Worm (Caenorhabditis elegans): Measurements from ENCODE around the gene T02C1.2.

T02C1.2 gene

ce11 chrIII:9250729-9251128, at the start of gene T02C1.2:
TSS of gene T02C1.2 (plus strand) at chrIII:9251029.
- TF ChIP-seq R02D3.7 (tag; optimal IDR thresholded peaks at IDR 0.05) (no peak), ceh-16 (tag; optimal IDR thresholded peaks at IDR 0.05) (no peak), egl-5 (tag; optimal IDR thresholded peaks at IDR 0.05) (no peak), nhr-237 (tag; optimal IDR thresholded peaks at IDR 0.05) (no peak), nhr-76 (tag; optimal IDR thresholded peaks at IDR 0.05) (no peak), eor-1 (tag; optimal IDR thresholded peaks at IDR 0.05) (no peak), nfya-1 (tag; optimal IDR thresholded peaks at IDR 0.05; ENCODE audit: insufficient read depth) (no peak)

DNA sequence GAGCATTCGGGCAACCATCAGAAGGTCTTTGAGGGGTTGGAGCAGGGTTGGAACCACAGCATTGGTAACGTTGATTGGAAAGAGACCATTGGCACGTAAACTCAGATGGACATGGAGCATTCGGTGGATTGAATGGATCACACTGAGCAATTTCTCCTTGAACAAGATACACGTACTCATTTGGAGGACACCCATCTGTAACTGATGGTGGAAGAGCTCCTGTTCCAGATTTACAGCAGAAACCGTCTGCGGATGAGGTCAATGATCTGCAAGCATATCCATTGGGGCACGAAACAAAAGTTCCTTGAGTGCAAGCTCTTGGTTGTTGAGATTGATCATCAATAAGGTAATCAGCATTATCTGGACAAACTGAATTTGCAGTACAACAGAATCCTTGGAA, 48.9 kb upstream of the T02C1.2 start:
- TF ChIP-seq nhr-76 (tag; optimal IDR thresholded peaks at IDR 0.05) (no peak), nhr-67 (tag; optimal IDR thresholded peaks at IDR 0.05) (no peak), nhr-23 (tag; optimal IDR thresholded peaks at IDR 0.05) (no peak), lsy-12 (tag; optimal IDR thresholded peaks at IDR 0.05) (no peak), lin-15B (tag; optimal IDR thresholded peaks at IDR 0.05) (no peak), elt-3 (tag; optimal IDR thresholded peaks at IDR 0.05) (no peak), unc-39 (tag; optimal IDR thresholded peaks at IDR 0.05) (no peak), daf-12 (tag; optimal IDR thresholded peaks at IDR 0.05) (no peak), unc-62 (GFP tag; optimal IDR thresholded peaks at IDR 0.05) (no peak), nhr-28 (tag; optimal IDR thresholded peaks at IDR 0.05) (no peak), fos-1 (tag; optimal IDR thresholded peaks at IDR 0.05) (no peak), ceh-9 (tag; optimal IDR thresholded peaks at IDR 0.05) (no peak), nhr-77 (tag; optimal IDR thresholded peaks at IDR 0.05) (no peak), egl-5 (tag; optimal IDR thresholded peaks at IDR 0.05) (no peak), nhr-11 (tag; optimal IDR thresholded peaks at IDR 0.05) (no peak), ceh-28 (tag; optimal IDR thresholded peaks at IDR 0.05) (no peak), nhr-43 (tag; optimal IDR thresholded peaks at IDR 0.05; ENCODE audit: poor library complexity, severe bottlenecking) (no peak), eor-1 (tag; optimal IDR thresholded peaks at IDR 0.05) (no peak), ztf-11 (tag; optimal IDR thresholded peaks at IDR 0.05) (no peak), fkh-10 (GFP tag; optimal IDR thresholded peaks at IDR 0.05) (no peak)

DNA sequence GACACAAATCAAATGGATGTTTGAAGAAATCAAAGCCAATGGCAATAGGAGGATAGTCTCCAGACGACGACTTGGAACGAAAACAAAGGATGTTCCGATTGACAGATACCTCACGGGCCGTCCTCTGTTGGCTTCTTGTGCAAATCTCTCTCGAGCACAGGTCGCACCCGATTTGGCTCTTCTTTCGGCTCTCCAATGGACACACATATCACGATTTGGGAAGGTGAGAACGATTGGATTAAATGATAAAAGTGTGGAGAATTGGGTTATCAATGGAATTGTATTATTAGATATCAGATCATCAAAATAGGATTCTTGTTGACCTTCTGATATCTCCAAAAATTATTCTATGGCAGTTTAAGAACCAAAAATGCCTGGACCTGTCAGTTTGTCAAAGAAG, 44.6 kb upstream of the T02C1.2 start, which contains the start of gene ZC84.1:
Gene ZC84.1 (minus strand): TSS at position 101 of the 400 bp plus-strand sequence.
- no peak for TF ChIP-seq mdl-1 (tag; optimal IDR thresholded peaks at IDR 0.05)
- TF ChIP-seq lin-39 (tag; optimal IDR thresholded peaks at IDR 0.05), result no peak
- TF ChIP-seq nhr-77 (tag; optimal IDR thresholded peaks at IDR 0.05), result no peak
- no peak for TF ChIP-seq eor-1 (tag; optimal IDR thresholded peaks at IDR 0.05)
- no peak for TF ChIP-seq pqm-1 (tag; optimal IDR thresholded peaks at IDR 0.05)
- TF ChIP-seq nhr-28 (tag; optimal IDR thresholded peaks at IDR 0.05), result no peak
- no peak for TF ChIP-seq lsy-12 (tag; optimal IDR thresholded peaks at IDR 0.05)
- TF ChIP-seq tbx-2 (tag; optimal IDR thresholded peaks at IDR 0.05), result no peak
- no peak for TF ChIP-seq egl-5 (tag; optimal IDR thresholded peaks at IDR 0.05)
- TF ChIP-seq fkh-2 (tag; optimal IDR thresholded peaks at IDR 0.05), result no peak
- no peak for TF ChIP-seq egl-27 (tag; optimal IDR thresholded peaks at IDR 0.05)
- TF ChIP-seq daf-12 (tag; optimal IDR thresholded peaks at IDR 0.05), result no peak
- no peak for TF ChIP-seq ztf-4 (tag; optimal IDR thresholded peaks at IDR 0.05)
- no peak for TF ChIP-seq mml-1 (tag; optimal IDR thresholded peaks at IDR 0.05)
- TF ChIP-seq R02D3.7 (tag; optimal IDR thresholded peaks at IDR 0.05), result no peak
- no peak for TF ChIP-seq ceh-9 (tag; optimal IDR thresholded peaks at IDR 0.05)
- TF ChIP-seq unc-39 (tag; optimal IDR thresholded peaks at IDR 0.05), result no peak
- no peak for TF ChIP-seq nhr-12 (tag; optimal IDR thresholded peaks at IDR 0.05)
- TF ChIP-seq elt-3 (tag; optimal IDR thresholded peaks at IDR 0.05), result no peak

DNA sequence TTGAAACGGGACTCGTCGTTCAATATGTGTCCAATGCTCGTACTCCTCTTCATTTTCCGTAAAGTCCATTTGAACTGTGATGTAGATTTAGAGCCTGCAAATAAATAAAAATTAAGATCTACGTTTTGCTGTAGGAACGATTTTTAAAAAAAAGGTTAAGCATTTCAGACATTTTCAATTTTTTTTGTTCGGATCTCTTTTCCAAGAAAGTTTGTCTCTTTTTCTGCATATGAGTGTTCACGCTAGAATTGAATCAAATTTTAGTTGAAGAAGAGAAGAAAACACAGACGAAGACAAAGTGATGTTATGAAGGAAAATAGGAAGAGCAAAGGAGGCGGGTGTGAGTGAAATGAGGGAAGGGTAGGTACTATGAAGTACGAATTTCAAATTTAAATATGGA, 35.5 kb upstream of the T02C1.2 start, which contains the start of gene npr-29:
Gene npr-29 (minus strand): TSS at position 101 of the 400 bp plus-strand sequence.
- TF ChIP-seq skn-1 (tag; optimal IDR thresholded peaks at IDR 0.05) (no peak), fkh-2 (tag; optimal IDR thresholded peaks at IDR 0.05) (no peak), sea-2 (GFP tag; optimal IDR thresholded peaks at IDR 0.05) (no peak), nhr-76 (tag; optimal IDR thresholded peaks at IDR 0.05) (no peak), eor-1 (tag; optimal IDR thresholded peaks at IDR 0.05) (no peak), pha-4 (tag; optimal IDR thresholded peaks at IDR 0.05) (no peak), nhr-25 (tag; optimal IDR thresholded peaks at IDR 0.05) (no peak), elt-2 (tag; optimal IDR thresholded peaks at IDR 0.05) (no peak), aly-2 (tag; optimal IDR thresholded peaks at IDR 0.05) (no peak), lin-15B (tag; optimal IDR thresholded peaks at IDR 0.05) (no peak)
